Worm (Caenorhabditis elegans): ENCODE data around the gene F36H9.10.

DNA sequence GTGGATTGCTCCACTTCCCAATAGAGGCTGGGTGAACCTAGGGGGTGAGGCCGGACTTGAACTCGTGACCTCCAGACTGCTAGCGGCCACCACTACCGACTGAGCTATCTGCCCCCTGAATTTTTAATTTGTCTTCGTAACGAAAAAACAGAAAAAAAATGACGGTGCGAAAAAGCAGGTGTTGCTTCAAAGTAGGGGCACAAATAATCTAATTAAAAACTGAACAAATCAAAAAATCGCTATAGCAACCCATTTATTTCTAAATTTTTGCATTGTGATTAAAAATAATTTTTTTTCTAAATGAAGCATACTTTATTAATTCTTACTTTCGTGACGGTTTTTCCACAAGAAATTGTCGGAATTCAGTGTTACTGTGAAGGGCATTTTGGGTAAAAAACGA lies at the start of gene F36H9.10:
- TF ChIP-seq nhr-11 (tag; optimal IDR thresholded peaks at IDR 0.05) (no peak), unc-39 (tag; optimal IDR thresholded peaks at IDR 0.05) (no peak), R02D3.7 (tag; optimal IDR thresholded peaks at IDR 0.05) (no peak), fos-1 (tag; optimal IDR thresholded peaks at IDR 0.05) (no peak), ama-1 (optimal IDR thresholded peaks at IDR 0.05) (no peak), nhr-28 (tag; optimal IDR thresholded peaks at IDR 0.05) (no peak), snpc-4 (tag; optimal IDR thresholded peaks at IDR 0.05) (no peak), fkh-10 (GFP tag; optimal IDR thresholded peaks at IDR 0.05) (no peak), nhr-25 (tag; optimal IDR thresholded peaks at IDR 0.05) (no peak), jun-1 (tag; optimal IDR thresholded peaks at IDR 0.05) (no peak), ceh-82 (tag; optimal IDR thresholded peaks at IDR 0.05) (no peak), ztf-11 (tag; optimal IDR thresholded peaks at IDR 0.05) (no peak)

Data from whole organism, L3 larva.